Fruit fly (Drosophila melanogaster): ENCODE data around the gene Bub1.

dm6 chr2L:5304367-5304766 lies 25.7 kb downstream of the Bub1 start:
- TF ChIP-seq h (optimal IDR thresholded peaks at IDR 0.05), result no peak
- no peak for TF ChIP-seq ttk (optimal IDR thresholded peaks at IDR 0.05)
- TF ChIP-seq psq (optimal IDR thresholded peaks at IDR 0.05), result no peak
- TF ChIP-seq Myc (optimal IDR thresholded peaks at IDR 0.05), result no peak
- no peak for TF ChIP-seq Sin3A (optimal IDR thresholded peaks at IDR 0.05)
- TF ChIP-seq insv (optimal IDR thresholded peaks at IDR 0.05), result no peak
